Fruit fly (Drosophila melanogaster): ENCODE data around the gene RpL35.
A peak's percentile ranks its signal among the peaks of the same experiment; 100 is the strongest.

DNA sequence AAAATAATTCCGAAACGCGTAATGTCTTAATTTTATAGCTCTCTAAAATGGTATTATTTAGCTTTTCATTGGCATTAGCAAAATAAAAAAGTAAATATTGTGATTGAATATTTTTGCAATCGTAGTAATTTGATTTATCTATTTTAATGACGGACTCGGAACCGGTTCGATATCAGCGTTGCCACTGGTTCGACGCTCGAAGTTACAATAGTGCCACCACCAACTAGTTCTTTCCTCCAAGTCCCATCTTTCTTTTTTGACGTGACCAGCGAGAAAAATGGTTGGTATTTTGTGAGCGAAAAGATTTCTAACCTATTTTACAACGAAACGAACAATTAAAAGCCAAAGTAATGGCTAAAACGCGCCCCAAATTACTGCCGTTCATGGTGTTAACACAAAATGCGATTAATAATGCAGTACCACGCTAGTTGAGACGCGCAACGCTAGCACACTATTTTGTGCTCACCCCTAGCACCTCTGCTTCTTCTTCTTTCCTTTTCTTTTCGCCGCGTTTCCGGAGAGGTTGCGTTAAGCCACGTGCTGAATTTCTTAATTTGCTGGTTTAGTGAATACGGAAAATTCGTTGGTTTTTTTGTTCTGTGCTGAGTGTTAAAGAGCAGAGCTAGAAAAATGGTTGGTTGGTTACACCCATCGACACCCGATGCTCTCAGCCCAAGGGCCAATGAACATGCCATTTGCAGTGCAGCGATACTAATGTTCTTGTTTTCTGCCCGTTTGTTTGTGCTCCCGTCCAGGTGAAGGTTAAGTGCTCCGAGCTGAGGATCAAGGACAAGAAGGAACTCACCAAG lies at the start of gene RpL35:
- TF ChIP-seq CG11902 (GFP tag; optimal IDR thresholded peaks at IDR 0.05): no peak
- no peak for TF ChIP-seq CG32006 (GFP tag; optimal IDR thresholded peaks at IDR 0.05)
- TF ChIP-seq CG10631 (GFP tag; optimal IDR thresholded peaks at IDR 0.05): no peak
- TF ChIP-seq Gug (GFP tag; IDR thresholded peaks at IDR 0.05): no peak
- TF ChIP-seq CG6854 (GFP tag; optimal IDR thresholded peaks at IDR 0.05): peak; percentile 71

Data from whole organism, prepupa.